Worm (Caenorhabditis elegans) whole organism, L3 larva: Measurements from ENCODE around the gene drl-1.

ENCODE experiments used
- eor-1 ChIP-seq, 2 experiments: fragments of 150-350 bp; optimal IDR thresholded peaks; 2 replicates each; lab custom pipeline; 2014 to 2018; ENCODE audit warnings: missing biosample characterization in 2 of 2, missing genetic modification characterization in 2 of 2
- fos-1 ChIP-seq: fragments of 150-350 bp; optimal IDR thresholded peaks from 2 replicates; lab custom pipeline; 2014; ENCODE audit warnings: missing biosample characterization, missing genetic modification characterization
- lin-15B ChIP-seq: fragments of 150-350 bp; optimal IDR thresholded peaks from 2 replicates; lab custom pipeline; 2014; ENCODE audit warnings: missing biosample characterization, missing genetic modification characterization
- nhr-25 ChIP-seq: sonication (generic microtip); optimal IDR thresholded peaks from 2 replicates; lab custom pipeline; 2017; ENCODE audit warnings: missing biosample characterization, missing genetic modification characterization
- ztf-4 ChIP-seq: fragments of 150-350 bp; optimal IDR thresholded peaks from 2 replicates; lab custom pipeline; 2014; ENCODE audit warnings: missing biosample characterization, missing genetic modification characterization

DNA sequence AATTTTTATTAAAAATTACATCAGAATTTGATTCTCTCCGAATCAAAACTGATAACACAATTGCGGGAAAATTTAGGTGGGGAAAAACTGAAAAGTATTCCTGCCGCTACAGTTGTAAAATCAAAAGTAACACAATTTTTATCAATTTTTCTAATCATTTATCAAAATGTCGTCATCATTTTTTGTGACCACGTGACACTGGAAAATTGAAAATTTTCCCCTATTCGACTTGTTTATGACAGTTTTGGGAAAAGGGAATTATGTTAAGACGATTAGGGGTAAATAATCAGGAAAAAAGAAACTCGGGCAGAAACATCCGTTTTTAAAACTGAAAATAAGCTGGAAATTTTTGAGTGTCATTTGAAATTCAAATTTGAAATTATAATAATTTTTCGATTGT, 28.0 kb upstream of the drl-1 start:
- no peak for TF ChIP-seq ztf-4 (tag; lab: Kevin White, UChicago)
- no peak for TF ChIP-seq fos-1 (tag; lab: Kevin White, UChicago)
- no peak for TF ChIP-seq lin-15B (tag; lab: Kevin White, UChicago)
- TF ChIP-seq eor-1 (tag; optimal IDR thresholded peaks at IDR 0.05; lab: Kevin White, UChicago): no peak
- no peak for TF ChIP-seq nhr-25
